Fruit fly (Drosophila melanogaster): ENCODE measurements around the gene CG5026.

Gene CG5026

DNA sequence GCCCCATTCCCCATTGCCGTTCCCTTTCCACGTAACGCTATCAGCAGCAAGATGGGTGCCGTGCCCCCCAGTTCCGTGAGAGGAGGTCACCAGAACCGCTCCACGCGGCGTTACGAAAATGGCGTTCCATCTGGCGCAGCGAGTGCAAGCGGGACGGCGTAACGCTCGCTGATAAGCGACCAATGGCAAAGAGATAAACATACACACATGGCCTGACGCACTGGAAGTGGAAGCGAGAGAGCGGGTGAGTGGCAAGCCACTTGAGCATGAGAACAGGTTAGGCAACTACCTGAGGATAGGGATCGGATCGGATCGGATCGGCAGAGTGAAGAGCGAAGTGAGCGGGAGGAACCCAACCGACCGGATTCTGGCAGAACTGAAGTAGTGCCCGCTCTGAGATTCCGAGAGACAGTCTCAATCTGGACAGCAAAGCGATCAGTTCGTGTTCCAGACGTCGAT, 36.5 kb downstream of the CG5026 start, which contains the start of gene Doc3 (continued):
- TF ChIP-seq Hey (tag; optimal IDR thresholded peaks at IDR 0.05): no peak
- TF ChIP-seq dati (GFP tag; IDR thresholded peaks at IDR 0.05): no peak
- no peak for TF ChIP-seq esg (GFP tag; conservative IDR thresholded peaks at IDR 0.05)
- TF ChIP-seq Sin3A (optimal IDR thresholded peaks at IDR 0.05): no peak
- TF ChIP-seq slou (GFP tag; optimal IDR thresholded peaks at IDR 0.05): no peak
- no peak for TF ChIP-seq ham (GFP tag; IDR thresholded peaks at IDR 0.05)
- peak in 1 of 2 experiments; percentile 94 for TF ChIP-seq Hr78 (GFP tag; optimal IDR thresholded peaks at IDR 0.05)
- peak; percentile 27 for TF ChIP-seq pfk (GFP tag; optimal IDR thresholded peaks at IDR 0.05)
- TF ChIP-seq CG7928 (GFP tag; optimal IDR thresholded peaks at IDR 0.05): no peak
- TF ChIP-seq sc (optimal IDR thresholded peaks at IDR 0.05): no peak
- no peak for TF ChIP-seq sc (GFP tag; optimal IDR thresholded peaks at IDR 0.05)
- no peak for TF ChIP-seq Rfx (GFP tag; IDR thresholded peaks at IDR 0.05)
- no peak for TF ChIP-seq CG8290 (GFP tag; optimal IDR thresholded peaks at IDR 0.05)
- no peak for TF ChIP-seq CG8290 (tag; optimal IDR thresholded peaks at IDR 0.05)
- TF ChIP-seq ems (GFP tag; optimal IDR thresholded peaks at IDR 0.05): no peak
- no peak for TF ChIP-seq CrebB (tag; optimal IDR thresholded peaks at IDR 0.05)
- no peak for TF ChIP-seq Taf1 (GFP tag; IDR thresholded peaks at IDR 0.05)
- no peak for TF ChIP-seq tna (GFP tag; IDR thresholded peaks at IDR 0.05; ENCODE audit: partially characterized antibody)
- TF ChIP-seq sna (GFP tag; IDR thresholded peaks at IDR 0.05; ENCODE audit: partially characterized antibody): no peak
- no peak for TF ChIP-seq CG14710 (tag; optimal IDR thresholded peaks at IDR 0.05)
- TF ChIP-seq ci (GFP tag; IDR thresholded peaks at IDR 0.05): peak; percentile 39; the same call in 1 of the 3 replicates
- peak; percentile 38; the same call in 1 of the 2 replicates for TF ChIP-seq CG32767 (GFP tag; IDR thresholded peaks at IDR 0.05)
- TF ChIP-seq pnt (GFP tag; optimal IDR thresholded peaks at IDR 0.05): no peak
- TF ChIP-seq CG1529 (GFP tag; optimal IDR thresholded peaks at IDR 0.05): no peak
- no peak for TF ChIP-seq unpg (GFP tag; optimal IDR thresholded peaks at IDR 0.05)
- no peak for TF ChIP-seq CG12659 (GFP tag; optimal IDR thresholded peaks at IDR 0.05)
- TF ChIP-seq Vsx1 (GFP tag; optimal IDR thresholded peaks at IDR 0.05): no peak
- no peak for TF ChIP-seq CG17568 (GFP tag; optimal IDR thresholded peaks at IDR 0.05)
- no peak for TF ChIP-seq Oli (tag; optimal IDR thresholded peaks at IDR 0.05)
- TF ChIP-seq NK7.1 (GFP tag; optimal IDR thresholded peaks at IDR 0.05): no peak
- TF ChIP-seq gce (GFP tag; IDR thresholded peaks at IDR 0.05): no peak
- TF ChIP-seq eve (GFP tag; optimal IDR thresholded peaks at IDR 0.05): no peak
- TF ChIP-seq disco-r (GFP tag; optimal IDR thresholded peaks at IDR 0.05): no peak
- no peak for TF ChIP-seq btn (GFP tag; optimal IDR thresholded peaks at IDR 0.05)
- 0 out of 4 replicates have a peak, but pooled peaks have one; percentile 44 for TF ChIP-seq Dll (GFP tag; IDR thresholded peaks at IDR 0.05; ENCODE audit: partially characterized antibody)
- no peak for TF ChIP-seq Hand (GFP tag; optimal IDR thresholded peaks at IDR 0.05)
- no peak for TF ChIP-seq CG7963 (GFP tag; IDR thresholded peaks at IDR 0.05; ENCODE audit: partially characterized antibody)
- TF ChIP-seq nmo (GFP tag; optimal IDR thresholded peaks at IDR 0.05): no peak
- no peak for TF ChIP-seq Doc3 (GFP tag; IDR thresholded peaks at IDR 0.05; ENCODE audit: partially characterized antibody)
- TF ChIP-seq CG8478 (optimal IDR thresholded peaks at IDR 0.05): peak; percentile 25
- no peak for TF ChIP-seq Meics (GFP tag; optimal IDR thresholded peaks at IDR 0.05)
- TF ChIP-seq CG15696 (tag; optimal IDR thresholded peaks at IDR 0.05): no peak
- TF ChIP-seq sima (GFP tag; optimal IDR thresholded peaks at IDR 0.05): no peak
- TF ChIP-seq CG15601 (tag; optimal IDR thresholded peaks at IDR 0.05): no peak
- TF ChIP-seq Hr3 (GFP tag; optimal IDR thresholded peaks at IDR 0.05): no peak
- no peak for TF ChIP-seq CG9932 (GFP tag; IDR thresholded peaks at IDR 0.05)
- no peak for TF ChIP-seq CG6254 (GFP tag; optimal IDR thresholded peaks at IDR 0.05)
- no peak for TF ChIP-seq Spps (tag; optimal IDR thresholded peaks at IDR 0.05)
- TF ChIP-seq Hmr (GFP tag; optimal IDR thresholded peaks at IDR 0.05): no peak
- TF ChIP-seq CG6813 (GFP tag; optimal IDR thresholded peaks at IDR 0.05): no peak
- TF ChIP-seq CG15011 (GFP tag; optimal IDR thresholded peaks at IDR 0.05): no peak
- TF ChIP-seq Abd-B (GFP tag; optimal IDR thresholded peaks at IDR 0.05): no peak
